Worm (Caenorhabditis elegans) whole organism, late embryonic: ENCODE results near the gene ugt-63.

Experiments used
- F13H6.1 ChIP-seq: sonication (generic microtip); optimal IDR thresholded peaks from 2 replicates; lab custom pipeline; 2016; ENCODE audit warnings: missing genetic modification characterization, missing compliant biosample characterization
- K02D7.2 ChIP-seq: sonication (generic microtip); optimal IDR thresholded peaks from 2 replicates; lab custom pipeline; 2017; ENCODE audit warnings: mild to moderate bottlenecking, missing genetic modification characterization, missing compliant biosample characterization
- ama-1 ChIP-seq: fragments of 150-350 bp; optimal IDR thresholded peaks from 2 replicates; lab custom pipeline; 2014
- ceh-22 ChIP-seq: sonication (generic microtip); optimal IDR thresholded peaks from 2 replicates; lab custom pipeline; 2017; ENCODE audit warnings: missing biosample characterization, missing genetic modification characterization
- ceh-48 ChIP-seq: sonication (generic microtip); optimal IDR thresholded peaks from 2 replicates; lab custom pipeline; 2016; ENCODE audit warnings: missing genetic modification characterization, inconsistent platforms, missing compliant biosample characterization
- elt-2 ChIP-seq: sonication (generic microtip); optimal IDR thresholded peaks from 2 replicates; lab custom pipeline; 2016; ENCODE audit warnings: missing genetic modification reagents, missing genetic modification characterization, missing compliant biosample characterization
- elt-4 ChIP-seq: sonication (generic microtip); optimal IDR thresholded peaks from 2 replicates; lab custom pipeline; 2016; ENCODE audit warnings: missing genetic modification characterization, missing compliant biosample characterization
- lin-11 ChIP-seq: fragments of 200-800 bp; sonication (Bioruptor generic); optimal IDR thresholded peaks from 2 replicates; lab custom pipeline; 2018; ENCODE audit warnings: mild to moderate bottlenecking, missing genetic modification characterization, missing compliant biosample characterization
- nfya-1 ChIP-seq: sonication (generic microtip); optimal IDR thresholded peaks from 2 replicates; lab custom pipeline; 2017; ENCODE audit warnings: missing genetic modification characterization, mild to moderate bottlenecking, missing compliant biosample characterization, antibody characterized with exemption, moderate library complexity
- nhr-11 ChIP-seq: fragments of 150-350 bp; optimal IDR thresholded peaks from 2 replicates; lab custom pipeline; 2014; ENCODE audit warnings: missing biosample characterization, missing genetic modification characterization
- pha-4 ChIP-seq: fragments of 150-350 bp; optimal IDR thresholded peaks from 2 replicates; lab custom pipeline; 2018; ENCODE audit warnings: missing biosample characterization, missing genetic modification reagents, missing genetic modification characterization
- sox-4 ChIP-seq: sonication (generic microtip); optimal IDR thresholded peaks from 2 replicates; lab custom pipeline; 2017; ENCODE audit warnings: mild to moderate bottlenecking, missing genetic modification characterization, inconsistent platforms, missing compliant biosample characterization
- syd-9 ChIP-seq: sonication (generic microtip); optimal IDR thresholded peaks from 2 replicates; lab custom pipeline; 2016; ENCODE audit warnings: mild to moderate bottlenecking, missing genetic modification characterization, moderate library complexity, missing compliant biosample characterization
- ttx-3 ChIP-seq: sonication (generic microtip); optimal IDR thresholded peaks from 2 replicates; lab custom pipeline; 2016; ENCODE audit warnings: missing genetic modification reagents, missing genetic modification characterization, missing compliant biosample characterization

ce11 chrV:5067390-5067789 is 43.2 kb downstream of the ugt-63 start:
- TF ChIP-seq pha-4 (tag; lab: Kevin White, UChicago), result no peak
- no peak for TF ChIP-seq sox-4 (tag; lab: Kevin White, UChicago)
- no peak for TF ChIP-seq ama-1 (lab: Kevin White, UChicago)
- TF ChIP-seq F13H6.1 (tag; lab: Kevin White, UChicago), result no peak
- no peak for TF ChIP-seq elt-4 (tag; lab: Kevin White, UChicago)
- TF ChIP-seq lin-11 (tag; lab: Kevin White, UChicago), result no peak
- no peak for TF ChIP-seq ceh-48 (tag; lab: Kevin White, UChicago)
- TF ChIP-seq syd-9 (tag; lab: Kevin White, UChicago), result no peak
- TF ChIP-seq elt-2 (tag; lab: Kevin White, UChicago), result peak; percentile 57
- no peak for TF ChIP-seq ttx-3 (tag; lab: Kevin White, UChicago)
- no peak for TF ChIP-seq ceh-22
- TF ChIP-seq K02D7.2 (tag; lab: Kevin White, UChicago), result no peak
- TF ChIP-seq nfya-1, result no peak
- TF ChIP-seq nhr-11 (tag; lab: Kevin White, UChicago), result no peak
